Worm (Caenorhabditis elegans) whole organism, midembryonic: ENCODE results near the gene F35F10.14.

ENCODE experiments used
- T22C8.4 ChIP-seq: fragments of 200-800 bp; sonication (Bioruptor generic); IDR thresholded peaks from 2 replicates; pipeline ENCODE4 v1.3.6; 2022; ENCODE audit warnings: missing genetic modification characterization, missing compliant biosample characterization
- flt-1 ChIP-seq: fragments of 200-800 bp; sonication (Bioruptor generic); IDR thresholded peaks from 2 replicates; pipeline ENCODE4 v1.3.6; 2022; ENCODE audit warnings: missing genetic modification characterization, missing compliant biosample characterization

DNA sequence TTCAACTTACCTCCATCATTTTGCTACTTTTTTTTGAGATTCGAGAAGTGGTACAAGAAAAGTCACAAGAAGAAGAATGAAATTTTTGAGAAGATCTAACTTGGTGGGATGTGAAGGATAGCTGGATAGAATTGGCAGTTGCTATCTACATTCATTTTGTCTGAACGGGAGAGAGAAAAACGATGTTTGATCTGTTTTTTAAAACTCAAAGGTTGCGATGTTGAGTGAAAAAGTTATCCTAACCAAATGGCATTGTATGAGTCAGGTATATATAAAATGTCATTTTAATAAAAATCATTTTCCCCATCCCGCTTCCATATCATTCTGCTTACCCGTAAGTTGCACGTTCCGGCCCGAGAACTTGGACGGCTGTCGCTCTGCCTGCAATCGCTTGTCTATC, 30.6 kb downstream of the F35F10.14 start, which contains the start of gene F35F10.6:
- TF ChIP-seq T22C8.4 (no peak), flt-1 (GFP tag; lab: Robert Waterston, UW) (no peak)
